Fruit fly (Drosophila melanogaster): ENCODE data around the gene wake.

Gene wake

dm6 chr3R:22618280-22618679, 21.3 kb upstream of the wake start, which contains the start of gene mRpL45:
Gene mRpL45, plus strand, starts transcription at chr3R:22618492.
- TF ChIP-seq rn (GFP tag; IDR thresholded peaks at IDR 0.05), result no peak
- no peak for TF ChIP-seq CG32121 (GFP tag; IDR thresholded peaks at IDR 0.05)
- no peak for TF ChIP-seq EcR (GFP tag; optimal IDR thresholded peaks at IDR 0.05)
- TF ChIP-seq CG13204 (GFP tag; optimal IDR thresholded peaks at IDR 0.05), result no peak
- TF ChIP-seq Snoo (tag; optimal IDR thresholded peaks at IDR 0.05), result no peak
- no peak for TF ChIP-seq fd96Ca (GFP tag; IDR thresholded peaks at IDR 0.05)
- no peak for TF ChIP-seq Ets98B (GFP tag; IDR thresholded peaks at IDR 0.05)
- no peak for TF ChIP-seq CG4496 (GFP tag; IDR thresholded peaks at IDR 0.05)
- TF ChIP-seq CG15710 (tag; optimal IDR thresholded peaks at IDR 0.05), result no peak
- no peak for TF ChIP-seq CG34367 (tag; optimal IDR thresholded peaks at IDR 0.05)
- no peak for TF ChIP-seq CG14655 (GFP tag; optimal IDR thresholded peaks at IDR 0.05)
- TF ChIP-seq Pif1A (GFP tag; optimal IDR thresholded peaks at IDR 0.05), result no peak
- TF ChIP-seq gl (tag; optimal IDR thresholded peaks at IDR 0.05), result no peak
- no peak for TF ChIP-seq CG12605 (GFP tag; IDR thresholded peaks at IDR 0.05)
- no peak for TF ChIP-seq CG8301 (tag; optimal IDR thresholded peaks at IDR 0.05)
- no peak for TF ChIP-seq CG10348 (GFP tag; IDR thresholded peaks at IDR 0.05)
- no peak for TF ChIP-seq CG8159 (tag; optimal IDR thresholded peaks at IDR 0.05)
- TF ChIP-seq D1 (tag; optimal IDR thresholded peaks at IDR 0.05), result no peak
- TF ChIP-seq CG17806 (tag; optimal IDR thresholded peaks at IDR 0.05), result no peak
- TF ChIP-seq CG9948 (tag; optimal IDR thresholded peaks at IDR 0.05), result no peak

dm6 chr3R:22624737-22625136, 14.9 kb upstream of the wake start:
- no peak for TF ChIP-seq Pif1A (GFP tag; optimal IDR thresholded peaks at IDR 0.05)
- TF ChIP-seq Snoo (tag; optimal IDR thresholded peaks at IDR 0.05), result peak; percentile 81
- peak; percentile 73 for TF ChIP-seq CG10348 (GFP tag; IDR thresholded peaks at IDR 0.05)
- peak; percentile 70 for TF ChIP-seq gl (tag; optimal IDR thresholded peaks at IDR 0.05)
- TF ChIP-seq CG32121 (GFP tag; IDR thresholded peaks at IDR 0.05), result peak; percentile 96
- peak; percentile 84 for TF ChIP-seq CG9948 (tag; optimal IDR thresholded peaks at IDR 0.05)
- peak; percentile 92 for TF ChIP-seq Pif1B (GFP tag; optimal IDR thresholded peaks at IDR 0.05)
- TF ChIP-seq D1 (tag; optimal IDR thresholded peaks at IDR 0.05), result no peak
- no peak for TF ChIP-seq CG14655 (GFP tag; optimal IDR thresholded peaks at IDR 0.05)
- no peak for TF ChIP-seq CG13204 (GFP tag; optimal IDR thresholded peaks at IDR 0.05)
- peak; percentile 96 for TF ChIP-seq Ets98B (GFP tag; IDR thresholded peaks at IDR 0.05)
- peak; percentile 84 for TF ChIP-seq rn (GFP tag; IDR thresholded peaks at IDR 0.05)
- TF ChIP-seq CG8159 (tag; optimal IDR thresholded peaks at IDR 0.05), result peak; percentile 89
- TF ChIP-seq CG4496 (GFP tag; IDR thresholded peaks at IDR 0.05), result peak; percentile 96
- peak; percentile 87 for TF ChIP-seq CG15710 (tag; optimal IDR thresholded peaks at IDR 0.05)
- peak; percentile 93 for TF ChIP-seq fd96Ca (GFP tag; IDR thresholded peaks at IDR 0.05)
- TF ChIP-seq CG17806 (tag; optimal IDR thresholded peaks at IDR 0.05), result peak; percentile 91
- peak; percentile 93 for TF ChIP-seq CG12605 (GFP tag; IDR thresholded peaks at IDR 0.05)
- TF ChIP-seq CG8301 (tag; optimal IDR thresholded peaks at IDR 0.05), result peak; percentile 90
- TF ChIP-seq CG34367 (tag; optimal IDR thresholded peaks at IDR 0.05), result peak; percentile 82
- peak; percentile 79 for TF ChIP-seq EcR (GFP tag; optimal IDR thresholded peaks at IDR 0.05)

- TF ChIP-seq CG9948 (tag; optimal IDR thresholded peaks at IDR 0.05) (peak; percentile 42), CG17806 (tag; optimal IDR thresholded peaks at IDR 0.05) (peak; percentile 35), CG15710 (tag; optimal IDR thresholded peaks at IDR 0.05) (peak; percentile 40), Ets98B (GFP tag; IDR thresholded peaks at IDR 0.05) (no peak), Pif1A (GFP tag; optimal IDR thresholded peaks at IDR 0.05) (peak; percentile 18), CG13204 (GFP tag; optimal IDR thresholded peaks at IDR 0.05) (no peak), Snoo (tag; optimal IDR thresholded peaks at IDR 0.05) (peak; percentile 57), CG32121 (GFP tag; IDR thresholded peaks at IDR 0.05) (no peak), CG8301 (tag; optimal IDR thresholded peaks at IDR 0.05) (peak; percentile 42), fd96Ca (GFP tag; IDR thresholded peaks at IDR 0.05) (no peak), Pif1B (GFP tag; optimal IDR thresholded peaks at IDR 0.05) (peak; percentile 52), CG8159 (tag; optimal IDR thresholded peaks at IDR 0.05) (peak; percentile 64), EcR (GFP tag; optimal IDR thresholded peaks at IDR 0.05) (no peak), CG4496 (GFP tag; IDR thresholded peaks at IDR 0.05) (no peak), CG12605 (GFP tag; IDR thresholded peaks at IDR 0.05) (no peak), CG14655 (GFP tag; optimal IDR thresholded peaks at IDR 0.05) (peak; percentile 54), D1 (tag; optimal IDR thresholded peaks at IDR 0.05) (peak; percentile 16), rn (GFP tag; IDR thresholded peaks at IDR 0.05) (no peak)
These were observed 13.9 kb upstream of the wake start for dm6 chr3R:22625514-22626333.

- TF ChIP-seq CG4496 (GFP tag; IDR thresholded peaks at IDR 0.05), result peak; percentile 5; the same call in 1 of the 3 replicates
- no peak for TF ChIP-seq D1 (tag; optimal IDR thresholded peaks at IDR 0.05)
- TF ChIP-seq Pif1B (GFP tag; optimal IDR thresholded peaks at IDR 0.05), result no peak
- no peak for TF ChIP-seq gl (tag; optimal IDR thresholded peaks at IDR 0.05)
- no peak for TF ChIP-seq CG34367 (tag; optimal IDR thresholded peaks at IDR 0.05)
- no peak for TF ChIP-seq CG17806 (tag; optimal IDR thresholded peaks at IDR 0.05)
- no peak for TF ChIP-seq CG14655 (GFP tag; optimal IDR thresholded peaks at IDR 0.05)
These were observed 13.3 kb upstream of the wake start for dm6 chr3R:22626334-22626688.

dm6 chr3R:22626842-22627392, 12.7 kb upstream of the wake start:
- peak; percentile 79 for TF ChIP-seq CG8159 (tag; optimal IDR thresholded peaks at IDR 0.05)
- peak; percentile 85 for TF ChIP-seq Pif1A (GFP tag; optimal IDR thresholded peaks at IDR 0.05)
- TF ChIP-seq fd96Ca (GFP tag; IDR thresholded peaks at IDR 0.05), result peak; percentile 90
- peak; percentile 80 for TF ChIP-seq CG15710 (tag; optimal IDR thresholded peaks at IDR 0.05)
- peak; percentile 66 for TF ChIP-seq D1 (tag; optimal IDR thresholded peaks at IDR 0.05)
- TF ChIP-seq rn (GFP tag; IDR thresholded peaks at IDR 0.05), result peak; percentile 64; the same call in 1 of the 2 replicates
- peak; percentile 33 for TF ChIP-seq Snoo (tag; optimal IDR thresholded peaks at IDR 0.05)
- TF ChIP-seq CG9948 (tag; optimal IDR thresholded peaks at IDR 0.05), result peak; percentile 76
- peak; percentile 98 for TF ChIP-seq CG12605 (GFP tag; IDR thresholded peaks at IDR 0.05)
- peak; percentile 97 for TF ChIP-seq EcR (GFP tag; optimal IDR thresholded peaks at IDR 0.05)
- TF ChIP-seq Ets98B (GFP tag; IDR thresholded peaks at IDR 0.05), result peak; percentile 93
- TF ChIP-seq CG14655 (GFP tag; optimal IDR thresholded peaks at IDR 0.05), result peak; percentile 89
- peak; percentile 99 for TF ChIP-seq gl (tag; optimal IDR thresholded peaks at IDR 0.05)
- peak; percentile 93 for TF ChIP-seq CG13204 (GFP tag; optimal IDR thresholded peaks at IDR 0.05)
- peak; percentile 87 for TF ChIP-seq CG32121 (GFP tag; IDR thresholded peaks at IDR 0.05)
- peak; percentile 86 for TF ChIP-seq CG8301 (tag; optimal IDR thresholded peaks at IDR 0.05)
- TF ChIP-seq Pif1B (GFP tag; optimal IDR thresholded peaks at IDR 0.05), result peak; percentile 81
- TF ChIP-seq CG34367 (tag; optimal IDR thresholded peaks at IDR 0.05), result peak; percentile 92
- peak; percentile 94 for TF ChIP-seq CG4496 (GFP tag; IDR thresholded peaks at IDR 0.05)
- TF ChIP-seq CG17806 (tag; optimal IDR thresholded peaks at IDR 0.05), result peak; percentile 74
- TF ChIP-seq CG10348 (GFP tag; IDR thresholded peaks at IDR 0.05), result no peak
